Worm (Caenorhabditis elegans) whole organism, L3 larva: ENCODE data around the gene fbxa-96.

Source experiments
- R02D3.7 ChIP-seq: fragments of 150-350 bp; optimal IDR thresholded peaks from 2 replicates; lab custom pipeline; 2014; ENCODE audit warnings: missing biosample characterization, missing genetic modification characterization
- ZK546.5 ChIP-seq: sonication (generic microtip); optimal IDR thresholded peaks from 2 replicates; lab custom pipeline; 2017; ENCODE audit warnings: missing biosample characterization, missing genetic modification characterization
- aly-2 ChIP-seq: fragments of 150-350 bp; optimal IDR thresholded peaks from 2 replicates; lab custom pipeline; 2014; ENCODE audit warnings: missing biosample characterization, missing genetic modification characterization
- ceh-9 ChIP-seq: sonication (generic microtip); optimal IDR thresholded peaks from 2 replicates; lab custom pipeline; 2018; ENCODE audit warnings: missing biosample characterization, missing genetic modification characterization
- egl-27 ChIP-seq: sonication (generic microtip); optimal IDR thresholded peaks from 4 replicates; lab custom pipeline; 2017; ENCODE audit warnings: missing biosample characterization, missing genetic modification reagents, missing genetic modification characterization
- elt-1 ChIP-seq: fragments of 150-350 bp; optimal IDR thresholded peaks from 2 replicates; lab custom pipeline; 2014; ENCODE audit warnings: missing biosample characterization, missing genetic modification characterization
- elt-2 ChIP-seq: sonication (generic microtip); optimal IDR thresholded peaks from 2 replicates; lab custom pipeline; 2016; ENCODE audit warnings: missing genetic modification reagents, mild to moderate bottlenecking, missing genetic modification characterization, missing compliant biosample characterization
- elt-3 ChIP-seq, 3 experiments: fragments of 150-350 bp in 1 of 3; sonication (generic microtip) in 2 of 3; optimal IDR thresholded peaks; 2 replicates in 2 of 3; 4 replicates in 1 of 3; lab custom pipeline; 2014 to 2017; ENCODE audit warnings: missing biosample characterization in 3 of 3, missing genetic modification characterization in 3 of 3
- eor-1 ChIP-seq, 2 experiments: fragments of 150-350 bp; optimal IDR thresholded peaks; 2 replicates each; lab custom pipeline; 2014 to 2018; ENCODE audit warnings: missing biosample characterization in 2 of 2, missing genetic modification characterization in 2 of 2
- fkh-10 ChIP-seq: sonication (generic microtip); optimal IDR thresholded peaks from 2 replicates; lab custom pipeline; 2017; ENCODE audit warnings: missing biosample characterization, missing genetic modification reagents, missing genetic modification characterization
- hmg-11 ChIP-seq: sonication (generic microtip); optimal IDR thresholded peaks from 2 replicates; lab custom pipeline; 2016; ENCODE audit warnings: missing genetic modification characterization, missing compliant biosample characterization
- lin-15B ChIP-seq: fragments of 150-350 bp; optimal IDR thresholded peaks from 2 replicates; lab custom pipeline; 2014; ENCODE audit warnings: missing biosample characterization, missing genetic modification characterization
- lsy-12 ChIP-seq: sonication (generic microtip); optimal IDR thresholded peaks from 2 replicates; lab custom pipeline; 2016; ENCODE audit warnings: mild to moderate bottlenecking, missing genetic modification characterization, missing compliant biosample characterization
- mdl-1 ChIP-seq: fragments of 150-350 bp; optimal IDR thresholded peaks from 2 replicates; lab custom pipeline; 2014; ENCODE audit warnings: missing biosample characterization, missing genetic modification characterization
- nfya-1 ChIP-seq: sonication (generic microtip); optimal IDR thresholded peaks from 2 replicates; lab custom pipeline; 2017; ENCODE audit warnings: missing genetic modification characterization, mild to moderate bottlenecking, missing compliant biosample characterization, antibody characterized with exemption, moderate library complexity; ENCODE audit not compliant: insufficient read depth
- nhr-11 ChIP-seq: fragments of 150-350 bp; optimal IDR thresholded peaks from 2 replicates; lab custom pipeline; 2014; ENCODE audit warnings: missing biosample characterization, missing genetic modification characterization
- nhr-237 ChIP-seq: fragments of 150-350 bp; optimal IDR thresholded peaks from 2 replicates; lab custom pipeline; 2014; ENCODE audit warnings: missing biosample characterization, missing genetic modification characterization
- nhr-28 ChIP-seq: fragments of 150-350 bp; optimal IDR thresholded peaks from 2 replicates; lab custom pipeline; 2014; ENCODE audit warnings: missing biosample characterization, missing genetic modification characterization
- nhr-43 ChIP-seq: sonication (generic microtip); optimal IDR thresholded peaks from 2 replicates; lab custom pipeline; 2016; ENCODE audit warnings: mild to moderate bottlenecking, missing genetic modification characterization, missing compliant biosample characterization; ENCODE audit not compliant: poor library complexity, severe bottlenecking
- nhr-67 ChIP-seq: fragments of 150-350 bp; optimal IDR thresholded peaks from 2 replicates; lab custom pipeline; 2014; ENCODE audit warnings: missing biosample characterization, missing genetic modification characterization
- nhr-76 ChIP-seq: fragments of 150-350 bp; sonication (generic microtip); optimal IDR thresholded peaks from 5 replicates; lab custom pipeline; 2014; ENCODE audit warnings: missing biosample characterization, missing genetic modification characterization
- nhr-77 ChIP-seq: fragments of 150-350 bp; optimal IDR thresholded peaks from 2 replicates; lab custom pipeline; 2014; ENCODE audit warnings: missing biosample characterization, missing genetic modification characterization
- pha-4 ChIP-seq: fragments of 150-350 bp; optimal IDR thresholded peaks from 2 replicates; lab custom pipeline; 2014; ENCODE audit warnings: missing biosample characterization, missing genetic modification reagents, missing genetic modification characterization
- sea-2 ChIP-seq: fragments of 150-350 bp; sonication (generic microtip); optimal IDR thresholded peaks from 4 replicates; lab custom pipeline; 2014; ENCODE audit warnings: missing biosample characterization, missing genetic modification reagents, missing genetic modification characterization
- skn-1 ChIP-seq: fragments of 150-350 bp; optimal IDR thresholded peaks from 2 replicates; lab custom pipeline; 2014; ENCODE audit warnings: missing biosample characterization, missing genetic modification characterization
- snpc-4 ChIP-seq: fragments of 150-350 bp; optimal IDR thresholded peaks from 2 replicates; lab custom pipeline; 2014; ENCODE audit warnings: missing biosample characterization, missing genetic modification characterization
- tbx-2 ChIP-seq: sonication (generic microtip); optimal IDR thresholded peaks from 2 replicates; lab custom pipeline; 2016; ENCODE audit warnings: mild to moderate bottlenecking, missing genetic modification characterization, missing compliant biosample characterization
- unc-39 ChIP-seq: sonication (generic microtip); optimal IDR thresholded peaks from 4 replicates; lab custom pipeline; 2017; ENCODE audit warnings: missing biosample characterization, missing genetic modification characterization
- ztf-4 ChIP-seq: fragments of 150-350 bp; optimal IDR thresholded peaks from 2 replicates; lab custom pipeline; 2014; ENCODE audit warnings: missing biosample characterization, missing genetic modification characterization

The fbxa-96 gene

ce11 chrX:15096277-15096676 is 36.1 kb upstream of the fbxa-96 start:
- peak; percentile 62 for TF ChIP-seq elt-2 (tag; lab: Kevin White, UChicago)
- no peak for TF ChIP-seq tbx-2 (tag; lab: Kevin White, UChicago)
- TF ChIP-seq sea-2: no peak
- TF ChIP-seq ceh-9: no peak
- no peak for TF ChIP-seq nhr-76
- no peak for TF ChIP-seq lsy-12

- TF ChIP-seq aly-2 (tag; lab: Kevin White, UChicago) (no peak), pha-4 (tag; lab: Kevin White, UChicago) (peak; percentile 59), fkh-10 (no peak), elt-3 (tag; optimal IDR thresholded peaks at IDR 0.05; lab: Kevin White, UChicago) (no peak), egl-27 (tag; lab: Kevin White, UChicago) (no peak), nhr-237 (tag; lab: Kevin White, UChicago) (no peak), R02D3.7 (no peak)
Observed at ce11 chrX:15094973-15095372, 34.8 kb upstream of the fbxa-96 start, which contains the start of gene F09B12.7. TSS of gene F09B12.7 (minus strand) at chrX:15095073.

- no peak for TF ChIP-seq elt-3 (tag; optimal IDR thresholded peaks at IDR 0.05; lab: Kevin White, UChicago)
- TF ChIP-seq skn-1: no peak
- no peak for TF ChIP-seq fkh-10
- peak; percentile 45 for TF ChIP-seq snpc-4 (tag; lab: Kevin White, UChicago)
- TF ChIP-seq nhr-11: no peak
- no peak for TF ChIP-seq egl-27 (tag; lab: Kevin White, UChicago)
Observed at ce11 chrX:15092775-15093386, 32.7 kb upstream of the fbxa-96 start.

ce11 chrX:15089123-15089522 is 28.9 kb upstream of the fbxa-96 start, which contains the start of gene flr-4:
TSS of gene flr-4 (plus strand) at chrX:15089397.
- TF ChIP-seq ZK546.5 (tag; lab: Kevin White, UChicago): no peak
- peak; percentile 77 for TF ChIP-seq elt-2 (tag; lab: Kevin White, UChicago)

ce11 chrX:15087752-15088151 is 27.5 kb upstream of the fbxa-96 start:
- TF ChIP-seq lsy-12 (no peak), skn-1 (no peak), nfya-1 (tag; lab: Kevin White, UChicago) (no peak), elt-2 (tag; lab: Kevin White, UChicago) (peak; percentile 50)

ce11 chrX:15084395-15084794 is 24.2 kb upstream of the fbxa-96 start, which contains the start of gene F09B12.5:
TSS of gene F09B12.5 (plus strand) at chrX:15084695.
- TF ChIP-seq eor-1 (tag; optimal IDR thresholded peaks at IDR 0.05; lab: Kevin White, UChicago): no peak
- no peak for TF ChIP-seq mdl-1 (tag; lab: Kevin White, UChicago)
- TF ChIP-seq nhr-28 (tag; lab: Kevin White, UChicago): no peak
- TF ChIP-seq nhr-11: no peak
- no peak for TF ChIP-seq ztf-4 (tag; lab: Kevin White, UChicago)
- no peak for TF ChIP-seq elt-1 (tag; lab: Kevin White, UChicago)
- no peak for TF ChIP-seq nhr-76
- TF ChIP-seq nhr-67 (tag; lab: Kevin White, UChicago): no peak
- TF ChIP-seq ZK546.5 (tag; lab: Kevin White, UChicago): no peak
- no peak for TF ChIP-seq nhr-43 (tag; lab: Kevin White, UChicago)
- no peak for TF ChIP-seq unc-39 (tag; lab: Kevin White, UChicago)
- TF ChIP-seq snpc-4 (tag; lab: Kevin White, UChicago): no peak
- no peak for TF ChIP-seq sea-2
- TF ChIP-seq lin-15B: no peak

- peak; percentile 32 for TF ChIP-seq nfya-1 (tag; lab: Kevin White, UChicago)
- TF ChIP-seq nhr-237 (tag; lab: Kevin White, UChicago): no peak
- peak; percentile 63 for TF ChIP-seq hmg-11 (tag; lab: Kevin White, UChicago)
- TF ChIP-seq snpc-4 (tag; lab: Kevin White, UChicago): peak; percentile 42
- TF ChIP-seq nhr-77: no peak
- peak; percentile 15 for TF ChIP-seq elt-2 (tag; lab: Kevin White, UChicago)
Observed at ce11 chrX:15083795-15084194, 23.6 kb upstream of the fbxa-96 start, which contains the start of gene H40L08.1. TSS of gene H40L08.1 (minus strand) at chrX:15084086.
